Worm (Caenorhabditis elegans) whole organism, L4/young adult: Measurements from ENCODE around the gene lat-1.

ENCODE experiments used
- W03F9.2 ChIP-seq: fragments of 150-350 bp; optimal IDR thresholded peaks from 2 replicates; lab custom pipeline; 2014; ENCODE audit warnings: missing biosample characterization, missing genetic modification characterization
- him-1 ChIP-seq: sonication (generic microtip); optimal IDR thresholded peaks from 2 replicates; lab custom pipeline; 2016; ENCODE audit warnings: missing genotype, missing genetic modification reagents, missing genetic modification characterization, missing compliant biosample characterization

DNA sequence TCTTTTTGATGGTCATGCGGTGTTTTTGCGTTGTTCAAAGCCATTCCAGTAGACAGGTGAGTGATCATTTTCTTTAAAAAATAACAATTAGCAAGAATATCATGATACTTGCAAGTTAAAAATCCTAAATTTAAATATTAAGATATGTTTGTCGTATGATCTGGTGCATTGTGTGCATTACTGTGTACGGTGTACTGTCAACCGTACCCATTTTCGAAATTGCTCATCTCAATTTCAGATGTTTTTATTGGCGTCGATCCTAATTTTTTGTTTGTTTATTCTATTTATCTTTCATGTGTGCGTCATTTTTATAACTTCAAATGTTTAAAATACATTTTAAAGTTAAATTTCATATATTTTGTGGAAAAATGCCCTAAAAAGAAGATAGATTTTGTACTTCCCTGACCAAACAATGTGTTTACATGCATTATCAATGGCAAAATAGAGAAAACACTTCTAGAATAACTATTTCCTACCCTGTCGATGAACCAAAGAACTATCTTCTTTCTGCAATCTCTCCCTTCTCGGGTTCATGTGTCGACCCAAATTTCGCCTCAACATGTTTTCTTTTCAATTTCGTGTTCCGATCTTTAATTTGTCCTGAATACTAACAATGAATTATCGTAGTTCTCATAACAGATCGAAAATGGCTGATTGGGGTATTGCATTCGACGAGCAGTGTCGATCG, 12.2 kb upstream of the lat-1 start, which contains the start of the genes T07D4.5 and ddx-19:
- peak; percentile 28 for TF ChIP-seq W03F9.2 (tag; lab: Kevin White, UChicago)
- no peak for TF ChIP-seq him-1 (tag; lab: Kevin White, UChicago)
